Worm (Caenorhabditis elegans): Measurements from ENCODE around the gene enu-3.5.

ce11 chrIII:12836742-12837285 lies 41.2 kb upstream of the enu-3.5 start:
- TF ChIP-seq unc-130 (tag; optimal IDR thresholded peaks at IDR 0.05) (no peak), fkh-10 (GFP tag; optimal IDR thresholded peaks at IDR 0.05) (no peak), mef-2 (tag; optimal IDR thresholded peaks at IDR 0.05) (no peak), aha-1 (tag; optimal IDR thresholded peaks at IDR 0.05) (no peak)

Measured in whole organism, L1 larva.